Worm (Caenorhabditis elegans): ENCODE results near the gene dmd-8.

DNA sequence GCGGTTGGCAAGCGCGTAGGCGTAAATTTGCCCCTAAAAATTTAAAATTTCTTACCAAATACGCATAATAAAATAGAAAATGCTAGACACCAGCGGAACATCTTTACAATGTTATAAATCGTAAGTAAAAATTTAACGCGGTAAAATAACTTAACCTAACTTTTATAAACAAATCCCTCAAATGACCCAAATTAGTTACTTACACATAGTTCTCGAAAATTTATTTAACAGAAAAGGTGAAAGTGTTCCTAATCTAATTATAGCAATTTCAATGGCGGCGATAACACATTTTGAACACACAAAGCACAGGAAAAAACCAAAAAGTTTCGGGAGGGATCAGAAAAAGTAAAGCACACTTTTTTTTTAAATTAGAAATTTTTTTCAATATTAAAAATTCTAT, 43.9 kb upstream of the dmd-8 start, which contains the start of gene mltn-8:
- TF ChIP-seq unc-62 (GFP tag; optimal IDR thresholded peaks at IDR 0.05) (no peak), ztf-11 (tag; optimal IDR thresholded peaks at IDR 0.05) (no peak), ama-1 (optimal IDR thresholded peaks at IDR 0.05) (no peak), nhr-76 (tag; optimal IDR thresholded peaks at IDR 0.05) (no peak), zag-1 (tag; optimal IDR thresholded peaks at IDR 0.05) (no peak), pha-4 (tag; optimal IDR thresholded peaks at IDR 0.05) (no peak), ceh-82 (tag; optimal IDR thresholded peaks at IDR 0.05) (no peak), mdl-1 (tag; optimal IDR thresholded peaks at IDR 0.05) (no peak), R02D3.7 (tag; optimal IDR thresholded peaks at IDR 0.05) (no peak), nhr-12 (tag; optimal IDR thresholded peaks at IDR 0.05) (no peak), fkh-10 (GFP tag; optimal IDR thresholded peaks at IDR 0.05) (no peak), nhr-28 (tag; optimal IDR thresholded peaks at IDR 0.05) (no peak), jun-1 (tag; optimal IDR thresholded peaks at IDR 0.05) (no peak)
